Worm (Caenorhabditis elegans): ENCODE results near the gene nhl-3.

DNA sequence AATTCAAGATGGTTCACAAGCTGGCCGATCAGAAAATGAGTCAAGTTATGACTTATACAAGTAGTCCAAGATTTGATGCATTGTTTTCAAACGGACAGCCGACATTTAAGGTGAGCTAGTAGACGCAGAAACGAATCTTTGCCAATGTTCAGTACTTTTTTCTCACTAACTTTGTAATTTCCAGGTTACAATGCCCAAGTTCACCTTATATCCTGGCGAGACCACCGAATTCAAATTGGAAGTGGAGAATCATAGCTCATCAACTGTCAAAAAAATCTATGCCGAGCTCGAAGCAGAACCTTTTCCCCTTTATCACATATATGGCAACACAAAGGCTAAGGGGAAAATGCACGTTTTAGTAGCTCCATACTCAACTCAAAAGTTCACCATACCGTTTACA lies 26.0 kb upstream of the nhl-3 start:
- TF ChIP-seq mep-1 (tag; optimal IDR thresholded peaks at IDR 0.05) (no peak), pqm-1 (tag; optimal IDR thresholded peaks at IDR 0.05) (no peak), lin-39 (tag; optimal IDR thresholded peaks at IDR 0.05) (no peak), nhr-12 (tag; optimal IDR thresholded peaks at IDR 0.05) (no peak)
